Fruit fly (Drosophila melanogaster): ENCODE data around the gene CG12991.

DNA sequence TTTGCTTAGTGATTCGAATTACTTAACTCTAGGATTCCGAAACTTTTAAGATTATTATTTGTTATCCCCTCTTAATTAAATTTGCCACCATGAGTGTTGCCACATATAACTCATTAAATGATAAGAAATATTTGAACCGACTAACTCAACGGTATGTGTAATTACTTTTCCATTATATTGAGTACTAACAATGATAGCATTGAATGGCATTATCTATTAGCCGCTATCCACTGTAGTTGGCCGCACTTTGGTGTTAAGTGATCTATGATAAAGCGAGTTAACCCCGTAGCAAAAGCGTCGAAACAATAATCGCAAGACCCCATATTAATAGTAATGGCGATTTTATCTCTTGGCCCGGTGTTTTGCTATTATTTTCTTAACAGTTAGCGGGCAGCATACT is 1.3 kb downstream of the CG12991 start:
- TF ChIP-seq achi (GFP tag; optimal IDR thresholded peaks at IDR 0.05): no peak
- TF ChIP-seq Gug (GFP tag; IDR thresholded peaks at IDR 0.05): no peak
- no peak for TF ChIP-seq Lpt (GFP tag; optimal IDR thresholded peaks at IDR 0.05)
- TF ChIP-seq CG15336 (GFP tag; IDR thresholded peaks at IDR 0.05): no peak
- no peak for TF ChIP-seq OdsH (GFP tag; optimal IDR thresholded peaks at IDR 0.05)
- TF ChIP-seq Sox14 (GFP tag; optimal IDR thresholded peaks at IDR 0.05): no peak
- no peak for TF ChIP-seq Blimp-1 (GFP tag; optimal IDR thresholded peaks at IDR 0.05)
- no peak for TF ChIP-seq net (GFP tag; optimal IDR thresholded peaks at IDR 0.05)
- TF ChIP-seq CG9139 (GFP tag; optimal IDR thresholded peaks at IDR 0.05): no peak
- no peak for TF ChIP-seq CG6792 (GFP tag; optimal IDR thresholded peaks at IDR 0.05)
- TF ChIP-seq CG8119 (GFP tag; IDR thresholded peaks at IDR 0.05): no peak
- no peak for TF ChIP-seq cyc (GFP tag; optimal IDR thresholded peaks at IDR 0.05)
